Worm (Caenorhabditis elegans): ENCODE measurements around the gene T24B8.7.
A peak's percentile ranks its signal among the peaks of the same experiment; 100 is the strongest.

ce11 chrII:9028096-9028495, 25.4 kb downstream of the T24B8.7 start:
- TF ChIP-seq snpc-4 (tag; optimal IDR thresholded peaks at IDR 0.05) (no peak), skn-1 (tag; optimal IDR thresholded peaks at IDR 0.05) (no peak), aly-2 (tag; optimal IDR thresholded peaks at IDR 0.05) (no peak), unc-62 (GFP tag; optimal IDR thresholded peaks at IDR 0.05) (no peak), nhr-11 (tag; optimal IDR thresholded peaks at IDR 0.05) (no peak), nhr-21 (tag; optimal IDR thresholded peaks at IDR 0.05) (peak; percentile 32), unc-55 (GFP tag; optimal IDR thresholded peaks at IDR 0.05) (no peak), nhr-77 (tag; optimal IDR thresholded peaks at IDR 0.05) (no peak), ZK546.5 (tag; optimal IDR thresholded peaks at IDR 0.05) (no peak), R02D3.7 (tag; optimal IDR thresholded peaks at IDR 0.05) (no peak), nhr-12 (tag; optimal IDR thresholded peaks at IDR 0.05) (no peak), mdl-1 (tag; optimal IDR thresholded peaks at IDR 0.05) (no peak), blmp-1 (tag; optimal IDR thresholded peaks at IDR 0.05; ENCODE audit: insufficient read depth) (no peak), zag-1 (tag; optimal IDR thresholded peaks at IDR 0.05) (no peak)

Data from whole organism, L2 larva.